Fruit fly (Drosophila melanogaster): ENCODE data around the gene spartin.

DNA sequence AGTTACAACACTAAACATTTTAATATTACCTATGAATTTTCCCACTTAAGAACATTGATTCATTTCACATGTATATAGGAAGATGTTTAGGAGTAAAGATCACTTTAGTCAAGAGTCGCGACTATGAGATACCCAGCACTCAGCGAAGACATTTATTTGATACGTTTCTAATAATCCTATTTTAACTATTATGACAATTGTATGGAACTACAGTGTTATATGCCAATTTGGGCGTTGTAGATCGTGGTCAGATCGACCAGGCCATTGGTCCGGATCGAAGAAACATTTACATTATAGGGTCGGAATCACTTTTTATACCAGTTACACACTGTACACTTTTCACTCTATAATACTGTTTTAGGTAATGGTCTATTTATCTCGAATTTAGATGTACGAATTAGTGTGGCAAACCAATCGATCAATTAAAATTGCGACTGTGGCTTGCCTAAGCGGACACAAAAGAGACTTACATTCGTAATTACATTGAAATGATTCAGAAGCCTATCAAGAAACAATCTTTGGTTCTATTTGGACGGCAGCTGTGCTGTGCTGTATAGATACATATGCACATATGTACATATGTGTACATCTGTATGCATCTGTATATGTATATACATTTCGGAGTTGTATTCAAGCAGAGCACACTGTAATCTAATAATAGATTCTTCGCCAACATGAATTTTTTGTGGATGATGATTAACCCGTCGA is 13.9 kb upstream of the spartin start:
- TF ChIP-seq Sin3A (optimal IDR thresholded peaks at IDR 0.05), result no peak
- no peak for TF ChIP-seq insv (optimal IDR thresholded peaks at IDR 0.05)
- TF ChIP-seq ttk (optimal IDR thresholded peaks at IDR 0.05), result no peak
- no peak for TF ChIP-seq Myc (optimal IDR thresholded peaks at IDR 0.05)

Data from Kc167 (cell line).